Worm (Caenorhabditis elegans): ENCODE results near the gene akt-1.

DNA sequence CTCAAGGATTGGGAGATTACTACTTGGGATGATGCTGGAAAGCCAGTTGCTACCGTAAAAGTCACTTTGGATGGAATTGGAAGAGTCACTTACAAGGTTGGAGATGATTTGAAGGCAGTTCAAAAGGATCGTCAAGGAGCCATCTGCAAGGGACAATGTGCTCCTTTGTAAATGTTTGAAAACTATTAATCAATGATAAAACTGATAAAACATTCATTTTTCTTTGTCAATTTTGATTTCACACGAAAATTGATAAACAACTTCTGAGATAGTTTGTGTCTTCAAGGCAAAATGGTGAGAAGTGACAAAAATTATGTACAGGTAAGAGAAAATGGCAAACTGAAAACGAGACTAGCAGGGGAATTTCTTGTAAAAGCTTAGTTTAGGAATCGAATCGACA, 46.4 kb upstream of the akt-1 start:
- TF ChIP-seq pha-4 (tag; optimal IDR thresholded peaks at IDR 0.05) (no peak), ceh-100 (GFP tag; IDR thresholded peaks at IDR 0.05) (no peak), Y53F4B.3 (GFP tag; IDR thresholded peaks at IDR 0.05) (no peak), nhr-90 (tag; optimal IDR thresholded peaks at IDR 0.05) (no peak), hmg-1.2 (GFP tag; IDR thresholded peaks at IDR 0.05) (no peak), madf-8 (GFP tag; conservative IDR thresholded peaks at IDR 0.05) (no peak)

Data from whole organism, young adult.